Worm (Caenorhabditis elegans) whole organism, L2 larva: ENCODE data around the gene C10A4.7.

ENCODE experiments used
- R02D3.7 ChIP-seq: fragments of 150-350 bp; optimal IDR thresholded peaks from 2 replicates; lab custom pipeline; 2014; ENCODE audit warnings: missing biosample characterization, missing genetic modification characterization
- ZK546.5 ChIP-seq: sonication (generic microtip); optimal IDR thresholded peaks from 2 replicates; lab custom pipeline; 2017; ENCODE audit warnings: missing biosample characterization, missing genetic modification characterization
- ama-1 ChIP-seq: fragments of 150-350 bp; optimal IDR thresholded peaks from 2 replicates; lab custom pipeline; 2018; ENCODE audit warnings: inconsistent platforms
- blmp-1 ChIP-seq: sonication (generic microtip); optimal IDR thresholded peaks from 2 replicates; lab custom pipeline; 2017; ENCODE audit warnings: missing genetic modification characterization, mild to moderate bottlenecking, missing compliant biosample characterization, antibody characterized with exemption, moderate library complexity; ENCODE audit not compliant: insufficient read depth
- egl-27 ChIP-seq: sonication (generic microtip); optimal IDR thresholded peaks from 3 replicates; lab custom pipeline; 2017; ENCODE audit warnings: missing biosample characterization, missing genetic modification reagents, missing genetic modification characterization
- lin-13 ChIP-seq: fragments of 150-350 bp; optimal IDR thresholded peaks from 2 replicates; lab custom pipeline; 2014; ENCODE audit warnings: missing biosample characterization, missing genetic modification reagents, missing genetic modification characterization
- lin-39 ChIP-seq: fragments of 150-350 bp; optimal IDR thresholded peaks from 2 replicates; lab custom pipeline; 2014; ENCODE audit warnings: missing biosample characterization, missing genetic modification reagents, missing genetic modification characterization
- nhr-10 ChIP-seq: sonication (generic microtip); optimal IDR thresholded peaks from 2 replicates; lab custom pipeline; 2017; ENCODE audit warnings: missing biosample characterization, missing genetic modification characterization
- nhr-129 ChIP-seq: fragments of 150-350 bp; optimal IDR thresholded peaks from 2 replicates; lab custom pipeline; 2014; ENCODE audit warnings: missing biosample characterization, missing genetic modification characterization
- nhr-237 ChIP-seq: fragments of 150-350 bp; optimal IDR thresholded peaks from 2 replicates; lab custom pipeline; 2014; ENCODE audit warnings: missing biosample characterization, missing genetic modification characterization
- nhr-25 ChIP-seq: fragments of 150-350 bp; sonication (generic microtip); optimal IDR thresholded peaks from 3 replicates; lab custom pipeline; 2014; ENCODE audit warnings: missing biosample characterization, missing genetic modification characterization
- unc-39 ChIP-seq: fragments of 150-350 bp; optimal IDR thresholded peaks from 2 replicates; lab custom pipeline; 2014; ENCODE audit warnings: missing biosample characterization, missing genetic modification characterization
- unc-55 ChIP-seq: fragments of 150-350 bp; sonication (generic microtip); optimal IDR thresholded peaks from 3 replicates; lab custom pipeline; 2014; ENCODE audit warnings: missing biosample characterization, missing genetic modification reagents, missing genetic modification characterization

DNA sequence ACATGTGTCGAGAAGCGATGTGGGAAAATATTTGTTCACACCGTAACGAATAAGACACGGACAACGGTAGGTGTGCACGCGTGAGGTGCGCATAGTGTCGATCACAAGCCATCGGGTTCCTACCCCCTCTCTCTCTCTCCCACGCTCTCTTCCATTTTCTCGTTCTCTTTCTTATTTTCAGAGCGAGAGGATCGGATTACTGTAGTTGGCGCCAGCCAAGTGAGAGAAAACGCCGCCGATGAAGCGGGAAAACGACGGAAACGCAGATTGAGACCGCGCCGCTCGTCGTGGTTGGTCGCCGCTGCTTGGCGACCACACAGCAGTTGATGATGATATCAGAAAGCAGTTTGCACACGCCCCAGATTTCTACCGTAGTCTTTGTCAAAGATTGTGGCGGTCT, 49.1 kb upstream of the C10A4.7 start:
- TF ChIP-seq nhr-25 (tag; lab: Kevin White, UChicago) (no peak), nhr-129 (peak; percentile 3), unc-55 (GFP tag; lab: Kevin White, UChicago) (no peak), ama-1 (lab: Kevin White, UChicago) (no peak), blmp-1 (tag; lab: Kevin White, UChicago) (no peak), ZK546.5 (tag; lab: Kevin White, UChicago) (no peak), nhr-10 (tag; lab: Kevin White, UChicago) (no peak), R02D3.7 (no peak), nhr-237 (no peak), lin-13 (GFP tag; lab: Kevin White, UChicago) (no peak), lin-39 (tag; lab: Kevin White, UChicago) (no peak), unc-39 (tag; lab: Kevin White, UChicago) (no peak), egl-27 (tag; lab: Kevin White, UChicago) (no peak)
